Fruit fly (Drosophila melanogaster): ENCODE results near the gene CG15059.
A peak's percentile ranks its signal among the peaks of the same experiment; 100 is the strongest.

CG15059 gene

DNA sequence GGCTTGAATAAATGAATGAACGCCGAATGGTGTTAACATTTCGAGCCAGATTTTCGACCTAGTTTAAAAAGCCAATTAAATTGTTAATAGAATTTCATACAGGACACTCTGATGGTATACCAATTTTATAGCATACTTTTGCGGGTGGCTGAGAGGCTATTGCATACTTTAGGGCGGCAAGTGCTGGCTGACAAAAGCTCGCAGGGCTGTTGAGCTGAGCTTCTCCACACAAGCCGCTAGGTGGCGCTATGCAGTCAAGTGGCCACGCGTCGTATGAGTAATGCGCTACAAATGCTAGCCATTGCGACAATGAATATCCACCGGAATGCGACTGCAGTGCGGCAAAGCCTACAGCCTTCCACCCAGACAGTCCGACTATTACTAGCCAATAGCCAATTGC lies 20.0 kb downstream of the CG15059 start (continued):
- TF ChIP-seq dsx (GFP tag; optimal IDR thresholded peaks at IDR 0.05; ENCODE audit: poor library complexity, severe bottlenecking) = no peak

DNA sequence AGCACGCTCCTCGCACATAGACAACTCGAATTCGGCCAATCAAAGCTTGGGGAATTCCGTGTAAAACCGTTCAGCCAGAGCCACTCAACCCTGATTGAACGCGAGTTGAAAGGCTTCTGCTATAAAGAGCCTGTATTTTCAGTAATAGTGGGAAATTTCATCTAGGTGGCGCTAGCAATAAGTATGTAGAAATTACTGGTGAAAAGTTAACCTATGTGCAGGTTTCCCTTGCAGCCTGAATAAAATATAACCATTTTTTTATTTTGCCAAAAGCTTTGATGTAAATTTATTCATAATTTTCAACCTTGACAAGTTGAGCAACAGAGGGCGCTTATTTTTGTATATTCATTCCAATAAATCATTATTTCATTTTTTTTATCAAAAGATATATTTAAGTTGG lies 20.9 kb downstream of the CG15059 start:
- no peak for TF ChIP-seq vri (GFP tag; optimal IDR thresholded peaks at IDR 0.05)
- TF ChIP-seq Sox102F (GFP tag; optimal IDR thresholded peaks at IDR 0.05) = no peak
- TF ChIP-seq CG4318 (GFP tag; optimal IDR thresholded peaks at IDR 0.05) = no peak
- no peak for TF ChIP-seq OdsH (GFP tag; optimal IDR thresholded peaks at IDR 0.05)
- TF ChIP-seq CG11762 (GFP tag; optimal IDR thresholded peaks at IDR 0.05; ENCODE audit: insufficient read depth) = no peak

DNA sequence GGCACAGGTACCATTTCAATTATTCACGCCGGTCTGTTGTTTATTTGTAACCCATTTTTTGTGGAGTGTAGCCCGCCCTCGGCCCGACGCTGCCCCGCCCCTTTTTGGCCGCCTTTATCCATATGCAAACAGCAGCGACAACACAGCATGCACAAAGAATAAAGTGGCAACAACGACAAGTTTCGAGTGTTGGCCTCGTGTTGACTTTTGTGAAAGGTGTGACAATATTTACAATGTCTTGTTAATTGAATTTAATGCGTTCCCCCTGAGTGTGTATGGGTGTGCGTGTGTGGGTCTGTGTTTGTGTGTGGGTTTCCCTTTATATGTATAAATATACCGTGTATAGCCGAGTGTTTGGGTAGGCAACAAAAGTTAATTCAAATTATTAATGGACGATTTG lies 21.4 kb downstream of the CG15059 start:
- TF ChIP-seq CG15336 (GFP tag; IDR thresholded peaks at IDR 0.05) = no peak
- TF ChIP-seq svp (GFP tag) = no peak
- TF ChIP-seq fkh (GFP tag; optimal IDR thresholded peaks at IDR 0.05) = peak; percentile 33
- no peak for TF ChIP-seq CG6792 (GFP tag; optimal IDR thresholded peaks at IDR 0.05)
- no peak for TF ChIP-seq CG6276 (GFP tag; optimal IDR thresholded peaks at IDR 0.05)
- no peak for TF ChIP-seq Sox14 (GFP tag; optimal IDR thresholded peaks at IDR 0.05)

DNA sequence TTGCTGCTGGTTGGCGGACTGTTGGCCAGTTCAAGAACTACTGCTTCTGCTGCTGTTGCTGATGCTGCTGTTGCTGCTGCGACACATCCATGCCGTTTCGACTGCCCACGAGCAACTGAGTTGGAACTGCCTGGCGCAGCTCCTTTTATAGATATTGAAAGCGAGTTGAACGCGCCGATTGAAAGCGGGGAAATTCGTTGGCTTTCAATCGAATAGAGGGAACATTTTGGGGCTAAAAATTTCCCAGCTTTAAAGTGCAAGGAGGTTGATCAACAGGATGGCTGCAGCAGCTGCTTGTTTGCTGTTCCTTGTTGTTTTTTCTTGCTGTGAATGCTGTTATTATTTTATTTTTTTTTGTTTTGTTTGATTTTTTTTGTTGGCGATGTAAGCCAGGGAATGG lies 33.3 kb downstream of the CG15059 start, which contains the start of gene CG33639:
Gene CG33639, minus strand, starts transcription at position 101 of the 400 bp plus-strand sequence.
- TF ChIP-seq Blimp-1 (GFP tag; optimal IDR thresholded peaks at IDR 0.05) (no peak), Eip78C (GFP tag) (peak; percentile 22)

DNA sequence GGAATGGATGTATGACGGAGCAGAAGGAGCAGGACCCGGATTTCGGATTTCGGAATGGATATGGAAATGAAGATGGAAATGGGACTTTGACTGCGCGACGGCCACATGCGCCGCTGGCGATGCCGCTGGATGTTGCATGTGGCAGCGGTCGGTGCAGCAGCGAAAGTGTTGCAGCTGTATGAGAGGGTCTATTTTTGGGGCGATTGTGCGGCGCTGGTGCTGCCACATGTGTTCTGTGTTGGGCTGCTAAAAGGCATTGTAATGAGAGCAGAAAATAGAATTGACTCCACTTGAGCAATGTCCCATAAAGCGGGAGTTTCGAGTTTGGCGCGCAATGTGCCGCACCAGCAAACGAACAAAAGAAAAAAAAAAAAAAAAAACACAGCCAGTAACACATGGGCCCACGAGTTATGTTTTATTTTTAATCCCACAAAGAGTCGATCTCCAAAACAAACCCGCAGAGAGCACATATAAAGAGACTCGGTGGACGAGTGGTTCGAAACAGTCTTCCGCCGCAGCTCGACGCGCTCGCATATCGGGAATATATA lies 50.3 kb downstream of the CG15059 start, which contains the start of gene Him:
Gene Him, plus strand, starts transcription at position 498 of the 548 bp plus-strand sequence.
- TF ChIP-seq dac (GFP tag; optimal IDR thresholded peaks at IDR 0.05) (no peak), CG6854 (GFP tag; optimal IDR thresholded peaks at IDR 0.05) (no peak), CG4318 (GFP tag; optimal IDR thresholded peaks at IDR 0.05) (no peak), CG9139 (GFP tag; optimal IDR thresholded peaks at IDR 0.05) (no peak), svp (GFP tag) (peak; percentile 29), vri (GFP tag; optimal IDR thresholded peaks at IDR 0.05) (no peak), spab (GFP tag; optimal IDR thresholded peaks at IDR 0.05) (no peak), net (GFP tag; optimal IDR thresholded peaks at IDR 0.05) (peak; percentile 14)

Data from whole organism, prepupa.